Worm (Caenorhabditis elegans) whole organism, L3 larva: Measurements from ENCODE around the gene osm-12.
A peak's percentile ranks its signal among the peaks of the same experiment; 100 is the strongest.

Source experiments
- R02D3.7 ChIP-seq: fragments of 150-350 bp; optimal IDR thresholded peaks from 2 replicates; lab custom pipeline; 2014; ENCODE audit warnings: missing biosample characterization, missing genetic modification characterization
- ZK546.5 ChIP-seq: sonication (generic microtip); optimal IDR thresholded peaks from 2 replicates; lab custom pipeline; 2017; ENCODE audit warnings: missing biosample characterization, missing genetic modification characterization
- aly-2 ChIP-seq: fragments of 150-350 bp; optimal IDR thresholded peaks from 2 replicates; lab custom pipeline; 2014; ENCODE audit warnings: missing biosample characterization, missing genetic modification characterization
- ama-1 ChIP-seq: fragments of 150-350 bp; optimal IDR thresholded peaks from 2 replicates; lab custom pipeline; 2018
- ceh-16 ChIP-seq: sonication (generic microtip); optimal IDR thresholded peaks from 2 replicates; lab custom pipeline; 2017; ENCODE audit warnings: missing biosample characterization, missing genetic modification characterization
- ceh-28 ChIP-seq: fragments of 150-350 bp; optimal IDR thresholded peaks from 2 replicates; lab custom pipeline; 2014; ENCODE audit warnings: missing biosample characterization, missing genetic modification reagents, missing genetic modification characterization
- ceh-82 ChIP-seq: fragments of 150-350 bp; optimal IDR thresholded peaks from 2 replicates; lab custom pipeline; 2014; ENCODE audit warnings: missing biosample characterization, missing genetic modification characterization
- ceh-9 ChIP-seq: sonication (generic microtip); optimal IDR thresholded peaks from 2 replicates; lab custom pipeline; 2018; ENCODE audit warnings: missing biosample characterization, missing genetic modification characterization
- daf-12 ChIP-seq: fragments of 150-350 bp; optimal IDR thresholded peaks from 2 replicates; lab custom pipeline; 2014; ENCODE audit warnings: missing biosample characterization, missing genetic modification reagents, missing genetic modification characterization
- egl-27 ChIP-seq: sonication (generic microtip); optimal IDR thresholded peaks from 4 replicates; lab custom pipeline; 2017; ENCODE audit warnings: missing biosample characterization, missing genetic modification reagents, missing genetic modification characterization
- egl-5 ChIP-seq: fragments of 150-350 bp; optimal IDR thresholded peaks from 2 replicates; lab custom pipeline; 2017; ENCODE audit warnings: missing biosample characterization, missing genetic modification reagents, missing genetic modification characterization, inconsistent platforms
- elt-1 ChIP-seq: fragments of 150-350 bp; optimal IDR thresholded peaks from 2 replicates; lab custom pipeline; 2014; ENCODE audit warnings: missing biosample characterization, missing genetic modification characterization
- elt-2 ChIP-seq: sonication (generic microtip); optimal IDR thresholded peaks from 2 replicates; lab custom pipeline; 2016; ENCODE audit warnings: missing genetic modification reagents, mild to moderate bottlenecking, missing genetic modification characterization, missing compliant biosample characterization
- elt-3 ChIP-seq, 3 experiments: fragments of 150-350 bp in 1 of 3; sonication (generic microtip) in 2 of 3; optimal IDR thresholded peaks; 2 replicates in 2 of 3; 4 replicates in 1 of 3; lab custom pipeline; 2014 to 2017; ENCODE audit warnings: missing biosample characterization in 3 of 3, missing genetic modification characterization in 3 of 3
- eor-1 ChIP-seq, 2 experiments: fragments of 150-350 bp; optimal IDR thresholded peaks; 2 replicates each; lab custom pipeline; 2014 to 2018; ENCODE audit warnings: missing biosample characterization in 2 of 2, missing genetic modification characterization in 2 of 2
- fkh-10 ChIP-seq: sonication (generic microtip); optimal IDR thresholded peaks from 2 replicates; lab custom pipeline; 2017; ENCODE audit warnings: missing biosample characterization, missing genetic modification reagents, missing genetic modification characterization
- fkh-2 ChIP-seq: fragments of 150-350 bp; optimal IDR thresholded peaks from 2 replicates; lab custom pipeline; 2014; ENCODE audit warnings: missing biosample characterization, missing genetic modification reagents, missing genetic modification characterization
- fos-1 ChIP-seq: fragments of 150-350 bp; optimal IDR thresholded peaks from 2 replicates; lab custom pipeline; 2014; ENCODE audit warnings: missing biosample characterization, missing genetic modification characterization
- hmg-11 ChIP-seq: sonication (generic microtip); optimal IDR thresholded peaks from 2 replicates; lab custom pipeline; 2016; ENCODE audit warnings: missing genetic modification characterization, missing compliant biosample characterization
- jun-1 ChIP-seq: fragments of 150-350 bp; optimal IDR thresholded peaks from 2 replicates; lab custom pipeline; 2014; ENCODE audit warnings: missing biosample characterization, missing genetic modification reagents, missing genetic modification characterization
- lin-15B ChIP-seq: fragments of 150-350 bp; optimal IDR thresholded peaks from 2 replicates; lab custom pipeline; 2014; ENCODE audit warnings: missing biosample characterization, missing genetic modification characterization
- lin-39 ChIP-seq: fragments of 150-350 bp; optimal IDR thresholded peaks from 2 replicates; lab custom pipeline; 2018; ENCODE audit warnings: missing biosample characterization, missing genetic modification reagents, missing genetic modification characterization
- lsy-12 ChIP-seq: sonication (generic microtip); optimal IDR thresholded peaks from 2 replicates; lab custom pipeline; 2016; ENCODE audit warnings: mild to moderate bottlenecking, missing genetic modification characterization, missing compliant biosample characterization
- mdl-1 ChIP-seq: fragments of 150-350 bp; optimal IDR thresholded peaks from 2 replicates; lab custom pipeline; 2014; ENCODE audit warnings: missing biosample characterization, missing genetic modification characterization
- mml-1 ChIP-seq: fragments of 150-350 bp; sonication (generic microtip); optimal IDR thresholded peaks from 3 replicates; lab custom pipeline; 2014; ENCODE audit warnings: missing biosample characterization, missing genetic modification characterization
- nfya-1 ChIP-seq: sonication (generic microtip); optimal IDR thresholded peaks from 2 replicates; lab custom pipeline; 2017; ENCODE audit warnings: missing genetic modification characterization, mild to moderate bottlenecking, missing compliant biosample characterization, antibody characterized with exemption, moderate library complexity; ENCODE audit not compliant: insufficient read depth
- nhr-11 ChIP-seq: fragments of 150-350 bp; optimal IDR thresholded peaks from 2 replicates; lab custom pipeline; 2014; ENCODE audit warnings: missing biosample characterization, missing genetic modification characterization
- nhr-12 ChIP-seq: fragments of 150-350 bp; optimal IDR thresholded peaks from 2 replicates; lab custom pipeline; 2014; ENCODE audit warnings: missing biosample characterization, missing genetic modification characterization
- nhr-23 ChIP-seq: fragments of 150-350 bp; optimal IDR thresholded peaks from 2 replicates; lab custom pipeline; 2014; ENCODE audit warnings: missing biosample characterization, missing genetic modification reagents, missing genetic modification characterization
- nhr-237 ChIP-seq: fragments of 150-350 bp; optimal IDR thresholded peaks from 2 replicates; lab custom pipeline; 2014; ENCODE audit warnings: missing biosample characterization, missing genetic modification characterization
- nhr-25 ChIP-seq: sonication (generic microtip); optimal IDR thresholded peaks from 2 replicates; lab custom pipeline; 2017; ENCODE audit warnings: missing biosample characterization, missing genetic modification characterization
- nhr-28 ChIP-seq: fragments of 150-350 bp; optimal IDR thresholded peaks from 2 replicates; lab custom pipeline; 2014; ENCODE audit warnings: missing biosample characterization, missing genetic modification characterization
- nhr-43 ChIP-seq: sonication (generic microtip); optimal IDR thresholded peaks from 2 replicates; lab custom pipeline; 2016; ENCODE audit warnings: mild to moderate bottlenecking, missing genetic modification characterization, missing compliant biosample characterization; ENCODE audit not compliant: poor library complexity, severe bottlenecking
- nhr-67 ChIP-seq: fragments of 150-350 bp; optimal IDR thresholded peaks from 2 replicates; lab custom pipeline; 2014; ENCODE audit warnings: missing biosample characterization, missing genetic modification characterization
- nhr-76 ChIP-seq: fragments of 150-350 bp; sonication (generic microtip); optimal IDR thresholded peaks from 5 replicates; lab custom pipeline; 2014; ENCODE audit warnings: missing biosample characterization, missing genetic modification characterization
- nhr-77 ChIP-seq: fragments of 150-350 bp; optimal IDR thresholded peaks from 2 replicates; lab custom pipeline; 2014; ENCODE audit warnings: missing biosample characterization, missing genetic modification characterization
- pha-4 ChIP-seq: fragments of 150-350 bp; optimal IDR thresholded peaks from 2 replicates; lab custom pipeline; 2014; ENCODE audit warnings: missing biosample characterization, missing genetic modification reagents, missing genetic modification characterization
- pqm-1 ChIP-seq: fragments of 150-350 bp; optimal IDR thresholded peaks from 2 replicates; lab custom pipeline; 2017; ENCODE audit warnings: missing biosample characterization, missing genetic modification characterization, inconsistent platforms
- sea-2 ChIP-seq: fragments of 150-350 bp; sonication (generic microtip); optimal IDR thresholded peaks from 4 replicates; lab custom pipeline; 2014; ENCODE audit warnings: missing biosample characterization, missing genetic modification reagents, missing genetic modification characterization
- skn-1 ChIP-seq: fragments of 150-350 bp; optimal IDR thresholded peaks from 2 replicates; lab custom pipeline; 2014; ENCODE audit warnings: missing biosample characterization, missing genetic modification characterization
- snpc-4 ChIP-seq: fragments of 150-350 bp; optimal IDR thresholded peaks from 2 replicates; lab custom pipeline; 2014; ENCODE audit warnings: missing biosample characterization, missing genetic modification characterization
- tbx-2 ChIP-seq: sonication (generic microtip); optimal IDR thresholded peaks from 2 replicates; lab custom pipeline; 2016; ENCODE audit warnings: mild to moderate bottlenecking, missing genetic modification characterization, missing compliant biosample characterization
- unc-39 ChIP-seq: sonication (generic microtip); optimal IDR thresholded peaks from 4 replicates; lab custom pipeline; 2017; ENCODE audit warnings: missing biosample characterization, missing genetic modification characterization
- unc-62 ChIP-seq: fragments of 150-350 bp; sonication (generic microtip); optimal IDR thresholded peaks from 4 replicates; lab custom pipeline; 2014; ENCODE audit warnings: missing biosample characterization, missing genetic modification reagents, missing genetic modification characterization
- zag-1 ChIP-seq: fragments of 150-350 bp; optimal IDR thresholded peaks from 2 replicates; lab custom pipeline; 2014; ENCODE audit warnings: missing biosample characterization, missing genetic modification characterization
- ztf-11 ChIP-seq: fragments of 150-350 bp; optimal IDR thresholded peaks from 2 replicates; lab custom pipeline; 2014; ENCODE audit warnings: missing biosample characterization, missing genetic modification characterization
- ztf-4 ChIP-seq: fragments of 150-350 bp; optimal IDR thresholded peaks from 2 replicates; lab custom pipeline; 2014; ENCODE audit warnings: missing biosample characterization, missing genetic modification characterization

The osm-12 gene

ce11 chrIII:12152599-12152998, 49.7 kb downstream of the osm-12 start, which contains the start of gene Y75B8A.7:
TSS of gene Y75B8A.7 (plus strand) at chrIII:12152899.
- TF ChIP-seq hmg-11 (tag; lab: Kevin White, UChicago) (peak; percentile 8), egl-5 (no peak), ceh-28 (peak; percentile 12)

ce11 chrIII:12152157-12152556, 50.2 kb downstream of the osm-12 start:
- TF ChIP-seq nhr-25 (tag; lab: Kevin White, UChicago) (no peak), hmg-11 (tag; lab: Kevin White, UChicago) (no peak), zag-1 (tag; lab: Kevin White, UChicago) (no peak), elt-2 (tag; lab: Kevin White, UChicago) (no peak), lin-39 (no peak), nhr-28 (tag; lab: Kevin White, UChicago) (no peak), elt-1 (tag; lab: Kevin White, UChicago) (no peak), unc-62 (GFP tag; lab: Kevin White, UChicago) (no peak), jun-1 (tag; lab: Kevin White, UChicago) (no peak), eor-1 (tag; optimal IDR thresholded peaks at IDR 0.05; lab: Kevin White, UChicago) (no peak), nhr-11 (no peak), sea-2 (GFP tag; lab: Kevin White, UChicago) (no peak), ztf-4 (tag; lab: Kevin White, UChicago) (no peak), R02D3.7 (no peak), mdl-1 (tag; lab: Kevin White, UChicago) (no peak), fkh-10 (GFP tag; lab: Kevin White, UChicago) (no peak), egl-5 (no peak), lin-15B (tag; lab: Kevin White, UChicago) (peak; percentile 78), aly-2 (tag; lab: Kevin White, UChicago) (no peak), lsy-12 (tag; lab: Kevin White, UChicago) (no peak), egl-27 (tag; lab: Kevin White, UChicago) (no peak), nhr-76 (no peak), nfya-1 (tag; lab: Kevin White, UChicago) (peak; percentile 72), pqm-1 (tag; lab: Kevin White, UChicago) (no peak), daf-12 (no peak), fos-1 (tag; lab: Kevin White, UChicago) (no peak), ceh-82 (no peak), unc-39 (tag; lab: Kevin White, UChicago) (no peak), ama-1 (lab: Kevin White, UChicago) (no peak), nhr-77 (tag; lab: Kevin White, UChicago) (no peak), nhr-12 (tag; lab: Kevin White, UChicago) (no peak), mml-1 (tag; lab: Kevin White, UChicago) (no peak), nhr-237 (tag; lab: Kevin White, UChicago) (no peak), pha-4 (tag; lab: Kevin White, UChicago) (peak; percentile 68), ztf-11 (no peak), skn-1 (tag; lab: Kevin White, UChicago) (peak; percentile 34), nhr-23 (peak; percentile 47), nhr-67 (tag; lab: Kevin White, UChicago) (no peak), elt-3 (tag; optimal IDR thresholded peaks at IDR 0.05; lab: Kevin White, UChicago) (no peak), ceh-28 (no peak), ZK546.5 (tag; lab: Kevin White, UChicago) (no peak), nhr-43 (tag; lab: Kevin White, UChicago) (no peak), ceh-16 (no peak), ceh-9 (tag; lab: Kevin White, UChicago) (no peak), snpc-4 (tag; lab: Kevin White, UChicago) (peak; percentile 27), fkh-2 (tag; lab: Kevin White, UChicago) (no peak), tbx-2 (no peak)
